Fruit fly (Drosophila melanogaster) whole organism, larva: Measurements from ENCODE around the gene Pgk.

Experiments
- noc ChIP-seq: fragments of 200-800 bp; sonication (Bioruptor generic); optimal IDR thresholded peaks from 3 replicates; lab custom pipeline; 2019; ENCODE audit warnings: missing biosample characterization, mild to moderate bottlenecking, missing genetic modification characterization, moderate library complexity

Pgk gene

DNA sequence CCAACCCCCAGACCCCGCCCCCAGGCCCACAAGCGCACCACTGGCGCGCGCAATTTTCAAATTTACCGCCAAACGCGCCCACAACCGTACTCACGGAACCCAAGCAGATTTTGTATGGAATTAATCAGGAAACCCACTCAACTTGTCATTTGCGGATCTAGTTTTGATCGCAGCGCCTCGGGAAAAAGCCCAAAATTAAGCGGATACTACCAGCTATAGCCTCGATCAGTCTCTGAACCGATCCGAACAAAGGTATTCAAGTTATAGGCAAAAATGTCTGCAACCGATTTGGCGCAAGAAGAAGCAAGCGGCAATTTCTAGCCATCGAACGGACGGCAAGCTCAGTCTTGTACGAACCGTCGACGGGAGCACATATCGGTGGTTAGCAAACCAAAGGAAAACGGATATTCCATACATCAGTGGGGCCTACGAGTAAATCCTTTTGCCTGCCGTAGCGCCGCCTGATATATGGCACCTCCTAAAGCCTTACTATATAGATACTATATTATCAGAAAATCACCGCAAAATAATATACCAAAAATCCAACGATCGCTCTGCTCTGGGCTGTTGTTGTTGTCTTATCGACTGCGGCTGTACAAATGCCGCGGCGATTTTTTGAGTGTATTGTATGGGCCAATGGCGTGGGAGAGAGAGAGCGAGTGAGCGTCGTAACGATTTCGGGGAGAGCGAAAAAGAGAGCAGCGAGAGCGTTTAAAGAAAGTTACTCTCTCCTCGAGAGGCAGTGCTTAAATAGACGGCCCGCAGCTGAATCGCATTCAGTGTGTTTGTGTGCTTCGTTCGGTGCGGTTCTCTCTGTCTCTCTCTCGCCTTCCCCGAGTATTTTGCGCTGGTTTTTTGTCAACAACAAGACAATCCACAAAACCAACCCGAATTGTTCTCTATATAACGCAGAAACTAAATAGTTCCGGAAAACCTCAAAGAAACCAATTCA is at the start of gene Pgk:
Pgk (minus strand) TSS at position 609 of the 952 bp plus-strand sequence.
- peak; percentile 65 for TF ChIP-seq noc (tag; lab: Kevin White, UChicago)

DNA sequence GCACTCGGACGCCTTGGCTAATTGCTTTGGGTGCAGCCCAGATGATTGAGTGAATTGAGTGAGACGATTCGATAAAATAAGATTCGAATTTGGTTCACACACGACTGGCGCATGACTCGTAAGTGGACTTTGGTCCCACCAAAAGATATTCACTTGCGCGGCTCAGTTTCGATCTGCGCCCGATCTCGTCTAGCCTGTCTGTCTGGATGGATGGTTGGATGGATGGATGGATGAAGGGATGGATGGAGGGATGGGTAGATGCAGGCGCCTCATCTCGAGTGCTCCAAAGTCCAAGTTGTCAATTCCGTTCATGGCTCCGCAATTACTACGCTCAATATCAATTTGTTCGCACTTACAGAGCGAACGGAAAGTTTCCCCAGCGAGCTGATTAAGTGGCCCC is 49.7 kb upstream of the Pgk start:
- TF ChIP-seq noc (tag; lab: Kevin White, UChicago) = no peak

DNA sequence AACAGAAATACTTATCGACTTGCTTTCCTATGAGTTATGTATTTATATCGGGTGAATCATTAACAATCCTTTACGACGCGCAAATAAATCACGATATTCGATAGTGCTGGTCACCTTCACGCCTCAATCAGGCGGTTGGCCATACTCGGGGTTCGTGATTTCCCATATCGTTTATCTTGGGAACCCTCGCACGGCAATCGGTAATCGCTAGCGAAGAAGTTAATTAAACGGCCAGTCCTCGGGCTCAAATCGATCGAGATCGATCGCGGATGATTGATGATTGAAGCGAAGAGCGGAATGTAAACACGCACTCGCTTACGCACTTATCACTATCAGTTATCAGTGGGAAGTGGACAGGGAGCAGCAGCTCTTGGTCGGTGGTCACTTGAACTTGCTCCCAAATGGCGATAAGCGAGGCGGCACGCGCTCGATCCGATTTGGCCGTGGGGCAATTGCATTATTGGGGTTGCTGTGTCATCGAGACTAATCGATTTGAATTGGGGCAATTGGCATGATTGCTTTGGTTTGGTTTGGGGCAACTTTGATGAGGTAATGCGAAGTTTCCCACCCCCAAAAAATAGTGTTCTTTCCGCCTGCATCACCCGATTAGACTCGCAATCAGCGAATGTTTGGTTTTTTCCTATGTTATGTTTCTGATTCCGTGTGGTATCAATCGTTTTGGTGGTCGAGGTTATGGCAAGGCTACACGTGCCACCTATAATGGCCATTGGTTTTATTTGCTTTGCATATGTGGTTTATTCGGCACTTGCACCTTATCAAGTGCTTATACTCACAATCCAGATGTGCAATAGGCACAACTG is 48.3 kb upstream of the Pgk start:
- TF ChIP-seq noc (tag; lab: Kevin White, UChicago) = peak; percentile 35

DNA sequence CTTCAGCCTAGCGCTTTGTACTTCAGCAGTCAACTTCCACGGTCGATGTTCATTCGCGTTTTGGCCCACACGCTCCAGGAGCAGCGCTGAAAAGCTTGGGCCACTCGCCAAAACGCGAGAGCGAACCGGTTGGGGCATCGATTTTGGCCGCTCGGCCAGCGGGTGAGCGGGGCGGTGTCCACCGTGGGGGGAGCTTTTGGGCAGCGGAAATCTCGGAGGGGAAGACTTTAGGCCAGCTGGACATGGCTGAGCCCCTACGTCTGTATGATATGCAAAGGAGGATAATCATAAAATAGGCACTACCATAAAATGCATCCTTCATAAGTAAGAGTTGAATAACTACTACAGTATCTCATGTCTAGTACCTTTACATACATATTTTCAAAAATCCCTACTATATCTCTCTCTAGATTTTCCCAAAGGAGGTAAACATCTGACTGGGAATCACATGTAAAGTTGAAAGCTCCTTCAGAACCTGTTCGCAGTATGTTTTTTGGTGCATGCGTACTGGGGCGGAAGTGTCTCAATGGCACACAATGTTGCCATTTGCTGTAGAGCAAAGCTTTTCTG is 47.1 kb upstream of the Pgk start, which contains the start of gene Syt1:
Syt1 (minus strand) TSS at position 71 of the 570 bp plus-strand sequence.
- no peak for TF ChIP-seq noc (tag; lab: Kevin White, UChicago)

DNA sequence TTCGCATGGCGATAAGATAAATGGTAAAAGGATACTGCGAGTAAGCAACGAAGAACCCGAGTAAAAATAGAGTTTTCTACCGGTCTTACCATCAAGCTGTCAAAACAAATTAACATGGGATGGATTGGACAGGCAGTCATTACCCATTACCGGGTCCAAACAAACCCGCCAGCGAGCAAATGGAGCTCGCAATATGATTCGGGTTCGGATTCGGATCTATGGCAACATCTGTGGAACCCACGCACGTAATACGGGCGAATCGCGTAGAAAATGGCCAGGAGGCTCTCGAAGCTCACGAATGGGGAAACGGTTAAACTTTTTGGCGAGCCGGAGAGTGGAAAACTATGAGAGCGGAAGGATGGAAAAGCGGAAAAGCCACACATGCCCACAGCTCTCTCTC is 44.3 kb upstream of the Pgk start:
- no peak for TF ChIP-seq noc (tag; lab: Kevin White, UChicago)

- no peak for TF ChIP-seq noc (tag; lab: Kevin White, UChicago)
These were observed 29.9 kb upstream of the Pgk start for dm6 chr2L:2782790-2783189.

DNA sequence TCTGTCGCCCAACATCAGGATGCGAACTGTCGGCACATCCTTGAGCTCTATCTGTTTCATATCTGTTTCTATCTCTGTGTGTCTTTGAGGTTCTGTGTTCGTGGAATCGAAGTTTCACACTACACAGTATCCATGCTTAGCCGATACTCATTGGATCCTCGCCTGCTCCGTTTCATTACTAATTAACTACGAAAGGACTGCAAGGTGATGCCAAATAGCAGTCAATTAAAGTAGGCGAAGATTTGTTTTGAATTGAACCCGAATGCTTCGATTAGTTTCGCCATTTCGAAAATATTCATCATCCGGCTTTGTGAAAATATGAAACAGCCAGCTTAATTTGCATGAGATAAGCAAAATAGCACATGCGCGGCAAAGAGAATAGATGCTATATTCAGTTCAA is 18.8 kb upstream of the Pgk start, which contains the start of gene CG15399:
CG15399 (minus strand) TSS at position 101 of the 400 bp plus-strand sequence.
- TF ChIP-seq noc (tag; lab: Kevin White, UChicago) = no peak

DNA sequence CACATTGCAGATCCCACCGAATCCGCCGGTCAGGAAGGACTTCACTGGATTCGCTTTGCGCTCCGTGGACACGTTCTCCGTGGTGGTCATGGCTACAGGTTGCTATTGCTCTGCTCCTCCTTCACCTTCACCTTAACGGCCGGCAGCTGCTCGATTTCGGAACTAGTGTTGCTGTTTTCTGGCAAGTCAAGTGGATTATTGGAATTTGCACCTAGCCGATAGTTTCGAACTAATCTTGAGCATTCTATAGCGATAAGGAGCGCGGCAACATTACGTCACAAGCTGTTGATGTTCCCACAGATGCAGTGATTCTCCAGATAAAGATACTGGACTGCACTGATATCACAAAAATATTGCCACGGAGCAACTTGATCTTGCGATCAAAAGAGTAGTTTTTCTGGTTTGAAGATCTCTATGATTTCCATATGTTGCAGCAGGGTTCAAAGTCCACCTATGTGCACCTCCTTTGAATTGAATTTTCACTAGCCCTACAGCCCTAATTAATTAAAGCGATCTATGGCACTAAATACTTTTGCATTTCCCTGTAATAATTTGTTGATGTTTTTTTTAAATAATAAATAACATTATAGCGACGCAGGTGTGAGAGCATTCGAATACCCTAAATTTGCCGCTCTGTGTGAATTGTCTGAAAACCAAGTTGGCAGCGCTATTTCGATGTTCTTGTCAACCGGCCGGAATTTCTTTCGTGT is 16.8 kb upstream of the Pgk start, which contains the start of the genes colt and HINT1:
colt (minus strand) TSS at position 594 of the 710 bp plus-strand sequence.
HINT1 (plus strand) TSS at position 660 of the 710 bp plus-strand sequence.
- peak; percentile 35 for TF ChIP-seq noc (tag; lab: Kevin White, UChicago)

- TF ChIP-seq noc (tag; lab: Kevin White, UChicago) = peak; percentile 22
These were observed 14.8 kb upstream of the Pgk start, which contains the start of the genes Taf10b and Taf10 for dm6 chr2L:2767627-2768026. Gene Taf10b, minus strand, starts transcription at chr2L:2767845. Gene Taf10, plus strand, starts transcription at chr2L:2767890.

dm6 chr2L:2765659-2766373 is 12.9 kb upstream of the Pgk start, which contains the start of the genes Snx21 and aph-1:
Gene Snx21, minus strand, starts transcription at chr2L:2765665.
Gene aph-1, plus strand, starts transcription at chr2L:2766233.
- TF ChIP-seq noc (tag; lab: Kevin White, UChicago) = peak; percentile 94

dm6 chr2L:2760288-2760687 is 7.4 kb upstream of the Pgk start:
- no peak for TF ChIP-seq noc (tag; lab: Kevin White, UChicago)

DNA sequence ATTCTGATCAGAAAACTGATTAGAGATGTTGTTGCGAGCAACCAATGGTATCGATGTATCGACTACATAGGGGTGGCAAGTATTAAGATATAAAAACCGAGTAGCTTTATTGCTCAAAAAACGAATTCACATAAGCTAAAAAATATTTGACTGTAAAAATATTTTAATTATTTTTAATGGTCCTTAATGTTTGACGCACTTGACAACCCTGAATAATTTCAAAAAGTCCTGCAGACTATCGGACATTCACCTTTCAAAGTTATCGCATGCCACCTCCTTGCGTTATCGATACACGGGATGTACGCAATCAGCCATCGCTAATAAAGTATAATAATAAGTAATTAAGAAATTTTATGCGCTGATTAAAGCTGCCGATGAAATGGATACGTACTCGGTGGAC is 6.8 kb upstream of the Pgk start, which contains the start of the genes HemK2, Snapin and Tnpo-SR:
HemK2 (minus strand) TSS at position 24 of the 400 bp plus-strand sequence.
Snapin (minus strand) TSS at position 24 of the 400 bp plus-strand sequence.
Tnpo-SR (plus strand) TSS at position 271 of the 400 bp plus-strand sequence.
- TF ChIP-seq noc (tag; lab: Kevin White, UChicago) = peak; percentile 91

DNA sequence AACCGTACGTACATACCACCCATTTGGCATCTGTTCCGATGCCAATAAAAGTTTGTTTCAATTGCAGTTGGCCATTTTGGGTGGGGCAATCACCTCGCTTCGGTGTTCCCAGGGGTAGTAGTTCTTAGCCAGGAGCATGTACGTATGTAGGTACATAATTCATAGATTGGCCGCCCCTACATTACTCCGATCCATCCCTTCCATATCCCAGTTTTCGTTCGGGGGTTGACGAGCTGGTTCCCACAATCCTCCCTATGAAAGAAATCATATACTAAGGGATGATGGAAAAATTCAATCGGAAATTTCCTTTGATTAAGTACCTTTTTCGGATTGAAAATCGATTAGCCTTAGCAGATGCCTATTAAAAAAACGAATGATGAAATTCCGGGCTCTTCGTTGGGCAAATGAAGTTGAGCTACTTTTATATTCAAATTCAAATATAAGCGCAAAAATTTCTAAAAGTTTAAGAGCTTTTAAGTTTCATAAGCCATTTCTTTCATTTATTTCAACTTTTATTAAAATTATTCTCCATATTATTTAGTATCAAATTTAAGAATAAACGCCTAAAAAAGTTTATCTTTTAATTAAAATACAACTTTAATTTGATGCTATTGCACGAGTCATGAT is 5.2 kb upstream of the Pgk start:
- TF ChIP-seq noc (tag; lab: Kevin White, UChicago) = no peak
